Fruit fly (Drosophila melanogaster) whole organism: ENCODE results near the gene eIF3l.

Experiments
- CG8478 ChIP-seq: fragments of >200 bp; optimal IDR thresholded peaks from 2 replicates; lab custom pipeline; 2018; ENCODE audit warnings: inconsistent platforms
- Dll ChIP-seq: fragments of >200 bp; optimal IDR thresholded peaks from 2 replicates; lab custom pipeline; 2017
- EcR ChIP-seq, 2 experiments: fragments of >200 bp; optimal IDR thresholded peaks; 2 replicates each; lab custom pipeline; 2017; ENCODE audit warnings: missing biosample characterization in 2 of 2, missing genetic modification characterization in 2 of 2, missing genetic modification reagents in 2 of 2
- pan ChIP-seq: fragments of >200 bp; optimal IDR thresholded peaks from 2 replicates; lab custom pipeline; 2017
- psq ChIP-seq: fragments of >200 bp; optimal IDR thresholded peaks from 2 replicates; lab custom pipeline; 2017
- usp ChIP-seq: fragments of >200 bp; optimal IDR thresholded peaks from 2 replicates; lab custom pipeline; 2017; ENCODE audit warnings: missing biosample characterization, missing genetic modification characterization, mixed read lengths

Gene eIF3l

dm6 chr3L:12145709-12146694, at the start of gene eIF3l, which contains the start of gene Nrx-IV:
TSS of gene eIF3l (minus strand) at chr3L:12146097.
TSS of gene Nrx-IV (plus strand) at chr3L:12146519.
- TF ChIP-seq Dll (lab: Kevin White, UChicago) (no peak), pan (lab: Kevin White, UChicago) (no peak), CG8478 (lab: Kevin White, UChicago) (no peak), psq (lab: Kevin White, UChicago) (no peak), usp (GFP tag; lab: Kevin White, UChicago) (no peak), EcR (GFP tag; optimal IDR thresholded peaks at IDR 0.05; lab: Kevin White, UChicago) (no peak)

- TF ChIP-seq usp (GFP tag; lab: Kevin White, UChicago) (no peak), Dll (lab: Kevin White, UChicago) (no peak), psq (lab: Kevin White, UChicago) (no peak), pan (lab: Kevin White, UChicago) (no peak), EcR (GFP tag; optimal IDR thresholded peaks at IDR 0.05; lab: Kevin White, UChicago) (no peak), CG8478 (lab: Kevin White, UChicago) (no peak)
Observed at dm6 chr3L:12193485-12193884, 47.6 kb upstream of the eIF3l start, which contains the start of gene thoc6. TSS of gene thoc6 (minus strand) at chr3L:12193688.

dm6 chr3L:12190433-12190832, 44.5 kb upstream of the eIF3l start, which contains the start of gene Est-P:
TSS of gene Est-P (plus strand) at chr3L:12190733.
- TF ChIP-seq pan (lab: Kevin White, UChicago) = no peak
- TF ChIP-seq usp (GFP tag; lab: Kevin White, UChicago) = no peak
- no peak for TF ChIP-seq Dll (lab: Kevin White, UChicago)
- no peak for TF ChIP-seq EcR (GFP tag; optimal IDR thresholded peaks at IDR 0.05; lab: Kevin White, UChicago)

DNA sequence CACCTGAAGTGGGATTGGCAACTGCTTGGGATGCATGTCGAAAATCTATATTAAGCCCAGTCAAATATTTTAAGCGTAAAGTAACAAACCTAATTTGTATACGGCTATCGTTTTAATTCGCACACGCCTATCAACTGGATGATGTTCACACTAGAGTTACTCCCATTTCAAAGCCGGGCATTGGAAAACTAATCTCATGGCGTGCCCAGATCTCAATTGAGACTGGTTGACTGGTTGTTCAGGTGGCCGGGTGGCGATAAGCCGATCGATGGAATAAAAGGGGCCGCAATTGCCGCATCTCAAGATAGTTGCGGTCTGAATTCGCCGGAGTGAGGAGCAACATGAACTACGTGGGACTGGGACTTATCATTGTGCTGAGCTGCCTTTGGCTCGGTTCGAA, 42.6 kb upstream of the eIF3l start, which contains the start of gene Est-6:
Est-6 (plus strand) TSS at position 301 of the 400 bp plus-strand sequence.
- TF ChIP-seq psq (lab: Kevin White, UChicago) (no peak), EcR (GFP tag; optimal IDR thresholded peaks at IDR 0.05; lab: Kevin White, UChicago) (no peak), usp (GFP tag; lab: Kevin White, UChicago) (no peak), CG8478 (lab: Kevin White, UChicago) (no peak), pan (lab: Kevin White, UChicago) (no peak), Dll (lab: Kevin White, UChicago) (no peak)

dm6 chr3L:12185336-12185735, 39.4 kb upstream of the eIF3l start:
- TF ChIP-seq pan (lab: Kevin White, UChicago) = no peak

- TF ChIP-seq EcR (GFP tag; optimal IDR thresholded peaks at IDR 0.05; lab: Kevin White, UChicago) (no peak), pan (lab: Kevin White, UChicago) (no peak), usp (GFP tag; lab: Kevin White, UChicago) (no peak), psq (lab: Kevin White, UChicago) (no peak), Dll (lab: Kevin White, UChicago) (no peak)
Observed at dm6 chr3L:12184564-12185034, 38.7 kb upstream of the eIF3l start, which contains the start of gene Miox. TSS of gene Miox (plus strand) at chr3L:12184984.

DNA sequence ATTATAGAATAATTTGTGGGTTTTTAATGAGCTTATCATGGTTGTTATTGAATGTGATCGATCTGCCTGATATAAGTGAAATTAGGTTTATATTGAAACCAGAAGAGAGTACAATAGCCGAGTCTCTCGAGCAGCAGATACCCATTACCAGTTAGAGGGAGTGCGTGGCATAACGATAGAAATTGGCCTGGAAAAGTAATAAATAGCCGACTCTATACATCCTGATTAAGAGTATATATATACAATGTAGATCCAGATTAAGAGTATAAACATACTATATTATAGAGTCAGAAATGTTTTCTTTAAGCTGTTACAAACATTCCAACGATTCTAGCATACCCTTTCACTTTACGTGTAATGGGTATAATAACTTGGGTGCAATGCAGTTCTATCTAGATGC, 38.1 kb upstream of the eIF3l start:
- no peak for TF ChIP-seq usp (GFP tag; lab: Kevin White, UChicago)
- TF ChIP-seq EcR (GFP tag; optimal IDR thresholded peaks at IDR 0.05; lab: Kevin White, UChicago) = no peak
- no peak for TF ChIP-seq Dll (lab: Kevin White, UChicago)
- no peak for TF ChIP-seq CG8478 (lab: Kevin White, UChicago)
- TF ChIP-seq pan (lab: Kevin White, UChicago) = no peak
- TF ChIP-seq psq (lab: Kevin White, UChicago) = no peak

DNA sequence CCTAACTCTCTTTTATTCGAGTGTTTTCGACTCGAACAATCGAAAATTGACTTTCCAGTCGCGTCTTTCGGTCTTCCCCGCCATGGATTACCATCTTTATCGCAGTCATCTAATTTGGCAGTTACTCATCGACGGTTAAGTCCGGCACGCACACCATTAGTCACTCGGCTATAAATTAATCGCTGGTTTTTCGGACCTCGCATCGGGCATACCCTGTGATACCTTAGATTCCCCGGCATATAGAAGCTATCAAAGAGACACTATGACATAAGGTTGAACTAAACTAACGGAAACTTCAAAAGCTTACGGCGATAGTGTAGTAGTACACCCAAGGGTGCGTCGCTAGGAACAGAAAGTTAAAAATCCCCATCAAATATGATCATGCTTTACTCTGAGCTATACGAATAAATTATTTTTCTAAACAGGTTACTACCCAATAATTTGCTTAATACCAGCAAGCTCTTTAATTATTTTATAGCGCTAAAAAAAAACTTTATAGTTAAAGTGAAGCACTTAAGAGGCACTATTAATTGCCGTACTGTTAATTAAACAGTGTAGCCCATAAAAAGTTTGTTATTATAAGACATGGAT, 33.0 kb upstream of the eIF3l start:
- TF ChIP-seq Dll (lab: Kevin White, UChicago) = no peak
- no peak for TF ChIP-seq EcR (GFP tag; optimal IDR thresholded peaks at IDR 0.05; lab: Kevin White, UChicago)
- no peak for TF ChIP-seq pan (lab: Kevin White, UChicago)
- no peak for TF ChIP-seq CG8478 (lab: Kevin White, UChicago)
- no peak for TF ChIP-seq usp (GFP tag; lab: Kevin White, UChicago)
- no peak for TF ChIP-seq psq (lab: Kevin White, UChicago)

dm6 chr3L:12177301-12177700, 31.4 kb upstream of the eIF3l start, which contains the start of gene CAH2:
TSS of gene CAH2 (plus strand) at chr3L:12177601.
- TF ChIP-seq CG8478 (lab: Kevin White, UChicago) (no peak), Dll (lab: Kevin White, UChicago) (no peak), EcR (GFP tag; optimal IDR thresholded peaks at IDR 0.05; lab: Kevin White, UChicago) (no peak), psq (lab: Kevin White, UChicago) (no peak), pan (lab: Kevin White, UChicago) (no peak), usp (GFP tag; lab: Kevin White, UChicago) (no peak)

DNA sequence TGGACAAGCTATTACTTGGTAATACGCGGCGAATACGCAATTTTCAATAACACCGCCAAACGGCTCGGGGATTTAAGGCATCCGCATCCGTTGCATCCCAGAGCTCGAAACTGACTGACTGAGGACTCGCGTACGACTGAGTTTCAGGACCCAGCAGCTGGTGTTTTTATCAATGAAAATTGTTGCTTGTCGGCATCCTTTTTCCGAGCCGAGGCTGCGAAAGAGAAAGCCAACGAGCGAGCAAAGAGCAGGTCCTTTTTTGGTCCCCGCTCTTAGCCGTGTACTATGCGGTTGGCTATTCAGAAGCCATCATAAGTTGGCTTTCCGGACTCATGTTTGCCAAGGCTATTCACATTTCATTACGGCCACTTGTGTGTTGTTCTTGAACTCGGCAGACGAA, 29.5 kb upstream of the eIF3l start, which contains the start of gene Rh7:
Rh7 (minus strand) TSS at position 101 of the 400 bp plus-strand sequence.
- TF ChIP-seq usp (GFP tag; lab: Kevin White, UChicago) = no peak
- no peak for TF ChIP-seq CG8478 (lab: Kevin White, UChicago)
- TF ChIP-seq pan (lab: Kevin White, UChicago) = no peak
- TF ChIP-seq Dll (lab: Kevin White, UChicago) = no peak
- no peak for TF ChIP-seq psq (lab: Kevin White, UChicago)
- TF ChIP-seq EcR (GFP tag; optimal IDR thresholded peaks at IDR 0.05; lab: Kevin White, UChicago) = no peak
